Worm (Caenorhabditis elegans) whole organism, L2 larva: ENCODE measurements around the gene C06H2.2.

Source experiments
- ceh-16 ChIP-seq: fragments of 150-350 bp; optimal IDR thresholded peaks from 2 replicates; lab custom pipeline; 2014; ENCODE audit warnings: missing biosample characterization, missing genetic modification characterization
- elt-3 ChIP-seq: sonication (generic microtip); optimal IDR thresholded peaks from 2 replicates; lab custom pipeline; 2017; ENCODE audit warnings: missing biosample characterization, missing genetic modification characterization
- nhr-10 ChIP-seq: sonication (generic microtip); optimal IDR thresholded peaks from 2 replicates; lab custom pipeline; 2017; ENCODE audit warnings: missing biosample characterization, missing genetic modification characterization
- nhr-77 ChIP-seq: fragments of 150-350 bp; optimal IDR thresholded peaks from 2 replicates; lab custom pipeline; 2014; ENCODE audit warnings: missing biosample characterization, missing genetic modification characterization
- ztf-4 ChIP-seq: fragments of 150-350 bp; optimal IDR thresholded peaks from 2 replicates; lab custom pipeline; 2014; ENCODE audit warnings: missing biosample characterization, missing genetic modification characterization

- TF ChIP-seq elt-3 (no peak), ceh-16 (tag; lab: Kevin White, UChicago) (peak; percentile 64), nhr-10 (tag; lab: Kevin White, UChicago) (no peak), nhr-77 (no peak), ztf-4 (tag; lab: Kevin White, UChicago) (peak; percentile 50)
Measured at ce11 chrV:11078104-11078724, 46.8 kb upstream of the C06H2.2 start, which contains the start of gene act-2.
